Worm (Caenorhabditis elegans) whole organism, dauer: ENCODE results near the gene F52C6.2.

ENCODE experiments used
- unc-62 ChIP-seq: sonication (generic microtip); optimal IDR thresholded peaks from 2 replicates; lab custom pipeline; 2017; ENCODE audit warnings: missing biosample characterization, missing genetic modification reagents, missing genetic modification characterization

The F52C6.2 gene

ce11 chrII:1926162-1926561 lies at the start of gene F52C6.2:
TSS of gene F52C6.2 (plus strand) at chrII:1926462.
- no peak for TF ChIP-seq unc-62 (GFP tag; lab: Kevin White, UChicago)

DNA sequence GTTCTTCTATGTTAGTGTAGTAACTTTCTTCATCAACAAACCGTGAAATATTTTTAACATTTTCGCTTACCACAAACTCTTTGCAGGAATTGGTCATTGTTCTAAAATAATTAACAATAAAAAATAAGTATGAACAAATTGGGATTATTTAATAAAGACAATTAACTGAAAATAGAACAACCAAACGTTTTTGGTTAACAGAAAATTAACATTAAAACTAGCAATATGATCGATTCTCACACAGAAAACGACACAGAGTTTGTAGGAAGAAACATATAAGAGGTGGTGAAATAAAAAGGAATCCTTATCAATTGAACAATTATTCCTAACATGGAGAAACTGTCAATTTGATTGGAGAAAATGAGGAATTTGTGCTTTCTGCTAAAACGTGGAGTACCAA lies 47.6 kb upstream of the F52C6.2 start, which contains the start of gene math-16:
math-16 (minus strand) TSS at position 101 of the 400 bp plus-strand sequence.
- no peak for TF ChIP-seq unc-62 (GFP tag; lab: Kevin White, UChicago)

DNA sequence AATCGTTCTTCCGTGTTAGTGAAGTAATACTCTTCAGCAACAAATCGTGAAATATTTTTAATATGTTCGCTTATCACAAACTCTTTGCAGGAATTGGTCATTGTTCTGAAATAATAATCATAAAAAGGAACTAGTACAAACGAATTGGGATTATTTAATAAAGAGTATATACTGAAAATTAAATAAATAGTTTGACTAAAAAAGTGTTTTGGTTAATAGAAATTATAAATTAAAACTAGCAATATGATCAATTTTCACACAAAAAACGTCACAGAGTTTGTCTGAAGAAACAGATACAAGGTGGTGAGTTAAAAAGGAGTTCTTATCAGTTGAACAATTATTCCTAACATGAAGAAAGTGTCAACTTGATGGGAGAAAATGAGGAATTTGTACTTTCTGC lies 43.6 kb upstream of the F52C6.2 start, which contains the start of gene math-5:
math-5 (minus strand) TSS at position 101 of the 400 bp plus-strand sequence.
- no peak for TF ChIP-seq unc-62 (GFP tag; lab: Kevin White, UChicago)

DNA sequence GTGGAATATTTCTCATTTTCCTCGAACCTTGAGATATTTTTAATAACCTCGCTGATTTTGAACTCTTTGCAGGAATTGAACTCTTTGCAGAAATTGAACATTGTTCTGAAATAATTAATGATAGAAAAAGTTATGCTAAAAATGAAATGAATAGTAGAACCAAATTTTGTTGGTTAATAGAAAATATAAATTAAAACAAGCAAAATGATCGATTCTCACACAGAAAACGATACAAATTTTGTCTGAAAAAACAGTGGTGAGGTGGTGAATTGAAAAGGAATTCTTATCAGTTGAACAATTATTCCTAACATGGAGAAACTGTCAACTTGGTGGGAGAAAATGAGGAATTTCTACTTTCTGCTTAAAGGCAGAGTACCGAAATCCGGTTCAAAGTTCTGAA lies 41.6 kb upstream of the F52C6.2 start, which contains the start of gene math-6:
math-6 (minus strand) TSS at position 101 of the 400 bp plus-strand sequence.
- no peak for TF ChIP-seq unc-62 (GFP tag; lab: Kevin White, UChicago)

ce11 chrII:1886379-1886778 lies 39.9 kb upstream of the F52C6.2 start, which contains the start of gene math-7:
TSS of gene math-7 (minus strand) at chrII:1886479.
- no peak for TF ChIP-seq unc-62 (GFP tag; lab: Kevin White, UChicago)

DNA sequence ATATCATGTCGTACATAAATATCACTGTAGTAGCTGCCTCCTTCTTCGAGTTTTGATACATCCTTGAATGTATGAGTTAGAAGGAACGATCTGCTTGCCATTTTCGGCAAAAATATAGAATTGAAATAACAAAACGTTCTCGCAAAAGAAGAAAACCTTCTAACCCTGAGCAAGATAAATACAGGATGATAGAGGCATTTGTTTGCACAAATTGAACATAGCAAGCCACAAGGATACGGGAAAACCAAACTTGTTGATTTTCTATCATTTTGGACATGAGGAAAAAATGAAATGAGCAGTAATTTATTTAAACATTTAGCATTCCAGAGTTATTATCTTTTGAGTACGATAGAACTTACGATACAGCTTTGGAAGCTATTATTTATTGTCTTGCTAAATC lies 37.2 kb upstream of the F52C6.2 start, which contains the start of gene math-8:
math-8 (minus strand) TSS at position 101 of the 400 bp plus-strand sequence.
- TF ChIP-seq unc-62 (GFP tag; lab: Kevin White, UChicago) = no peak

ce11 chrII:1890682-1891081 lies 35.6 kb upstream of the F52C6.2 start, which contains the start of gene math-9:
TSS of gene math-9 (minus strand) at chrII:1890782.
- TF ChIP-seq unc-62 (GFP tag; lab: Kevin White, UChicago) = no peak

- TF ChIP-seq unc-62 (GFP tag; lab: Kevin White, UChicago) = no peak
Measured at ce11 chrII:1893912-1894311, 32.4 kb upstream of the F52C6.2 start, which contains the start of gene C16C4.1. TSS of gene C16C4.1 (plus strand) at chrII:1894212.

ce11 chrII:1895278-1895677 lies 31.0 kb upstream of the F52C6.2 start, which contains the start of gene C46F9.5:
TSS of gene C46F9.5 (plus strand) at chrII:1895578.
- no peak for TF ChIP-seq unc-62 (GFP tag; lab: Kevin White, UChicago)

- TF ChIP-seq unc-62 (GFP tag; lab: Kevin White, UChicago) = no peak
Measured at ce11 chrII:1895762-1896161, 30.5 kb upstream of the F52C6.2 start, which contains the start of gene math-25. TSS of gene math-25 (plus strand) at chrII:1896062.

DNA sequence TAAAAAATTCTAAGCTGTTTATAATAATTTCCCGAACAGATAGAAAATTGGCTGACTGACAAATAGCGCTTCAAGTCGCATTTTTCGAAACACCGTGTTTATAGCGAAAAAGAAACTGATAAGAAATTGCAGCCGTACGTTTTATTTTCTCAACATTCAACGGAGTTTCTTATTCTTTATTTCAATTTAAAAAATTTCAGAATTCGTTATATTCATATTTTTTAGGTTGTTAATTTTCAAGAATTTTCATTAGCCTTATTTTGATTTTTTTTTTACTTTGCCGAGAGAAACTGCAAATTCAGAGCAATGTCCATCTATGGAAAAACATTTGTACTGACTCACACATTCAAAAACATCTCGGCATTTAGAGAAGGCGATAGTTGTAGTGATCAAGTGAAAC lies 28.3 kb upstream of the F52C6.2 start, which contains the start of gene C46F9.6:
C46F9.6 (plus strand) TSS at position 301 of the 400 bp plus-strand sequence.
- no peak for TF ChIP-seq unc-62 (GFP tag; lab: Kevin White, UChicago)

ce11 chrII:1899934-1900333 lies 26.3 kb upstream of the F52C6.2 start, which contains the start of gene math-24:
TSS of gene math-24 (plus strand) at chrII:1900234.
- no peak for TF ChIP-seq unc-62 (GFP tag; lab: Kevin White, UChicago)

DNA sequence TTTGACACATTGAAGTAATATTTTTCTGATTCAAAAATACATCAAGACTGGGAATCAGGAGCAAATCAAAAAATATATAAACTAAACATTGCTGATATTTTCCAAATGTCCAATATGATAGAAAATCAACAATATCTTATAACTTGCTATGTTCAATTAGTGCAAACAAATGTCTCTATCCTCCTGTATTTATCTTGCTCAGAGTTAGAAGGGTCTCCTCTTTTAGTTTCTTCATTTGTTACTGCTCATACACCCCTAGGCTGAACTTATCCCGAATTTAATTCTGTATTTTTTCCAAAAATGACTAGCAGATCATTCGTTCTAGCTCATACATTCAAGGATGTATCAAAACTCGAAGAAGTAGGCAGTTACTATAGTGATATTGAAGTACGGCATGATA lies 24.3 kb upstream of the F52C6.2 start, which contains the start of gene math-23:
math-23 (plus strand) TSS at position 301 of the 400 bp plus-strand sequence.
- no peak for TF ChIP-seq unc-62 (GFP tag; lab: Kevin White, UChicago)

DNA sequence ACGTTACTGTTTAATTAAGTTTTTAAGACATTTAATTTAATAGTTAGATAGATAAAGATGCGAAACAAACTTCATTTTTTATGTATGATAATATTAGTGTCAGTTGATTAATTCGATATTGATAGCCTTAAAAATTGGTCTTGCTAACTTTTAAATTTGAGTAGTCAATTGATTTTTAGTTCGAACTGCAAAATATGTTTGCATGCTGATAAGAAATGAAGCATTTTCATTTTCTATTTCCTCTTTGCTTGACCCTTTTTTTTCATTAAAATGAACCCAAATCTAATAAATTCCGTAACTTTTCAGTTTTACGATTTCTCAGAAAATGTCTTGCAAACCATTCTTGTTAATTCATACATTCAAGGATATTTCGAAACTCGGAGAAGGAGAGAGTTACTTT lies 21.2 kb upstream of the F52C6.2 start, which contains the start of gene math-22:
math-22 (plus strand) TSS at position 301 of the 400 bp plus-strand sequence.
- TF ChIP-seq unc-62 (GFP tag; lab: Kevin White, UChicago) = no peak

DNA sequence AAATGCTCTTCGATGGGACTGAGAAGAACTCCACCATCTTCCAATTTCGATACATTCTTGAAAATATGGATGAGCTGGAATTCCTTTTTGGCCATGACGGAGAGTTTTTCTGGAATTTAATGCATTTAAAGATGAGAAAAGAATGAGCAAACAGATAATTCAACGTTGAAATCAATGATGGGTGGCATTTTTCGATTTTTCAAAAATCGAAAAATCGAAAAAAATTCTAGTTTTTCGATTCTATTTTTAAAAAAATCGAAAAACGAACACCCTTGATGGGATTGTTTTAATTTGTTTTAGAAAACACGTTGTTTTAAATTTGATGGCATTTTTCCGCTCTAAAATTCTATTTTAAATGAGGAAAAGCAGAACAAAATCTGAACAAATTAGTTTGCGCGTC lies 13.5 kb upstream of the F52C6.2 start, which contains the start of gene math-31:
math-31 (minus strand) TSS at position 101 of the 400 bp plus-strand sequence.
- TF ChIP-seq unc-62 (GFP tag; lab: Kevin White, UChicago) = no peak

DNA sequence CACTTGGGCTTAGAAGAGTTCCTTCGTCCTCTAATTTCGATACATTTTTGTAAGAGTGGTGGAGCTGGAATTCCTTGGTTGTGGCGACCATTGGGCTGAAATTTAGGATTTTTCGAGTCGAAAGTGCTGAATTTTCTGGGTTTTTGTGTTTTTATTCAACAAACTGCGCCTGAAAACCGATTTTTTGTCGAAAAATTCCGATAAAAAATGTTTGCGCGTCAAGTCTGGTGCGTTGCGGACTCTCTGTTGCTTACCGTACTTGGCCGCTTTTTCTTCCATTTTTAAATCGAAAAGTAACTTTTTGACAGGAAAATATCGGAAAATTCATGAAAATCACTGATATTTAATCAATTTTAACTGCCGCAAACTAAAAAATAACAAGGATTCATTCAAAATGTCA lies 8.4 kb upstream of the F52C6.2 start, which contains the start of gene bath-4:
bath-4 (minus strand) TSS at position 101 of the 400 bp plus-strand sequence.
- no peak for TF ChIP-seq unc-62 (GFP tag; lab: Kevin White, UChicago)
